Fruit fly (Drosophila melanogaster) whole organism, adult: Measurements from ENCODE around the gene dob.
A peak's percentile ranks its signal among the peaks of the same experiment; 100 is the strongest.

Experiments used
- CG11617 ChIP-seq: fragments of 200-800 bp; sonication (Bioruptor generic); optimal IDR thresholded peaks from 2 replicates; lab custom pipeline; 2017; ENCODE audit warnings: mild to moderate bottlenecking, missing biosample characterization, missing genetic modification reagents, missing genetic modification characterization
- CG12768 ChIP-seq: fragments of 200-800 bp; sonication (Bioruptor generic); optimal IDR thresholded peaks from 2 replicates; lab custom pipeline; 2017; ENCODE audit warnings: missing biosample characterization, missing genetic modification characterization, mild to moderate bottlenecking, moderate library complexity, missing genetic modification reagents
- CG14711 ChIP-seq: fragments of 200-800 bp; sonication (Bioruptor generic); optimal IDR thresholded peaks from 2 replicates; lab custom pipeline; 2018; ENCODE audit warnings: missing biosample characterization, mild to moderate bottlenecking, missing genetic modification characterization, moderate library complexity
- CG1620 ChIP-seq: fragments of 200-800 bp; sonication (Bioruptor generic); optimal IDR thresholded peaks from 2 replicates; lab custom pipeline; 2016; ENCODE audit warnings: missing biosample characterization, missing genetic modification characterization
- CG33017 ChIP-seq: fragments of 200-800 bp; sonication (Bioruptor generic); optimal IDR thresholded peaks from 2 replicates; lab custom pipeline; 2018; ENCODE audit warnings: missing biosample characterization, mild to moderate bottlenecking, missing genetic modification characterization, moderate library complexity
- CG5204 ChIP-seq: fragments of 200-800 bp; sonication (Bioruptor generic); optimal IDR thresholded peaks from 2 replicates; lab custom pipeline; 2016; ENCODE audit warnings: missing biosample characterization, missing genetic modification characterization
- CG7045 ChIP-seq: fragments of 200-800 bp; sonication (Bioruptor generic); optimal IDR thresholded peaks from 2 replicates; lab custom pipeline; 2017; ENCODE audit warnings: missing biosample characterization, mild to moderate bottlenecking, missing genetic modification characterization
- CG7101 ChIP-seq: fragments of 200-800 bp; sonication (Bioruptor generic); optimal IDR thresholded peaks from 2 replicates; lab custom pipeline; 2018; ENCODE audit warnings: missing biosample characterization, mild to moderate bottlenecking, missing genetic modification characterization, moderate library complexity
- Clk ChIP-seq: fragments of 200-800 bp; sonication (Bioruptor generic); optimal IDR thresholded peaks from 2 replicates; lab custom pipeline; 2017; ENCODE audit warnings: missing biosample characterization, missing genetic modification characterization
- Crg-1 ChIP-seq: fragments of 200-800 bp; sonication (Bioruptor generic); optimal IDR thresholded peaks from 2 replicates; lab custom pipeline; 2016; ENCODE audit warnings: missing biosample characterization, missing genetic modification characterization
- Hr96 ChIP-seq: fragments of 200-800 bp; sonication (Bioruptor generic); optimal IDR thresholded peaks from 2 replicates; lab custom pipeline; 2016; ENCODE audit warnings: missing biosample characterization, missing genetic modification characterization
- Mnt ChIP-seq: fragments of 200-800 bp; sonication (Bioruptor generic); optimal IDR thresholded peaks from 2 replicates; lab custom pipeline; 2016; ENCODE audit warnings: missing biosample characterization, mild to moderate bottlenecking, missing genetic modification characterization
- bab1 ChIP-seq: fragments of 200-800 bp; sonication (Bioruptor generic); optimal IDR thresholded peaks from 3 replicates; lab custom pipeline; 2019; ENCODE audit warnings: missing biosample characterization, mild to moderate bottlenecking, missing genetic modification characterization, moderate library complexity
- cic ChIP-seq: fragments of 200-800 bp; sonication (Bioruptor generic); optimal IDR thresholded peaks from 2 replicates; lab custom pipeline; 2017; ENCODE audit warnings: missing biosample characterization, mild to moderate bottlenecking, missing genetic modification characterization, moderate library complexity
- cnc ChIP-seq, 2 experiments: fragments of >200 bp; optimal IDR thresholded peaks; 2 replicates each; lab custom pipeline; 2017
- kay ChIP-seq: fragments of 200-800 bp; sonication (Bioruptor generic); peaks from one replicate; lab custom pipeline; 2016; ENCODE audit warnings: missing biosample characterization, missing genetic modification characterization, borderline replicate concordance
- ovo ChIP-seq: fragments of 200-800 bp; sonication (Bioruptor generic); optimal IDR thresholded peaks from 2 replicates; lab custom pipeline; 2016; ENCODE audit warnings: missing biosample characterization, missing genetic modification characterization
- pad ChIP-seq: fragments of 200-800 bp; sonication (Bioruptor generic); optimal IDR thresholded peaks from 3 replicates; lab custom pipeline; 2017; ENCODE audit warnings: missing biosample characterization, missing genetic modification characterization, mild to moderate bottlenecking, moderate library complexity, missing genetic modification reagents
- tj ChIP-seq: fragments of 200-800 bp; sonication (Bioruptor generic); optimal IDR thresholded peaks from 3 replicates; lab custom pipeline; 2017; ENCODE audit warnings: missing biosample characterization, mild to moderate bottlenecking, missing genetic modification characterization, moderate library complexity
- toe ChIP-seq: fragments of 200-800 bp; sonication (Bioruptor generic); optimal IDR thresholded peaks from 2 replicates; lab custom pipeline; 2016; ENCODE audit warnings: missing biosample characterization, missing genetic modification characterization

The dob gene

dm6 chrX:15024728-15025127 is 42.1 kb upstream of the dob start:
- TF ChIP-seq cnc (optimal IDR thresholded peaks at IDR 0.05; lab: Kevin White, UChicago) (no peak), bab1 (GFP tag; lab: Kevin White, UChicago) (no peak), kay (GFP tag; lab: Kevin White, UChicago) (no peak), CG12768 (GFP tag; lab: Kevin White, UChicago) (no peak), tj (no peak), ovo (GFP tag; lab: Kevin White, UChicago) (no peak), CG33017 (tag; lab: Kevin White, UChicago) (no peak), toe (GFP tag; lab: Kevin White, UChicago) (no peak), Mnt (GFP tag; lab: Kevin White, UChicago) (no peak), CG7045 (GFP tag; lab: Kevin White, UChicago) (no peak), Clk (GFP tag; lab: Kevin White, UChicago) (no peak), CG14711 (no peak), CG5204 (GFP tag; lab: Kevin White, UChicago) (no peak), pad (GFP tag; lab: Kevin White, UChicago) (no peak), CG7101 (tag; lab: Kevin White, UChicago) (no peak), cic (no peak)

- TF ChIP-seq tj (peak; percentile 73), CG1620 (GFP tag; lab: Kevin White, UChicago) (no peak)
Observed at dm6 chrX:15025737-15026136, 41.1 kb upstream of the dob start.

dm6 chrX:15026897-15027296 is 39.9 kb upstream of the dob start:
- no peak for TF ChIP-seq CG11617 (GFP tag; lab: Kevin White, UChicago)
- TF ChIP-seq CG14711 = no peak
- no peak for TF ChIP-seq CG12768 (GFP tag; lab: Kevin White, UChicago)
- peak; percentile 10 for TF ChIP-seq tj
- no peak for TF ChIP-seq CG7045 (GFP tag; lab: Kevin White, UChicago)

DNA sequence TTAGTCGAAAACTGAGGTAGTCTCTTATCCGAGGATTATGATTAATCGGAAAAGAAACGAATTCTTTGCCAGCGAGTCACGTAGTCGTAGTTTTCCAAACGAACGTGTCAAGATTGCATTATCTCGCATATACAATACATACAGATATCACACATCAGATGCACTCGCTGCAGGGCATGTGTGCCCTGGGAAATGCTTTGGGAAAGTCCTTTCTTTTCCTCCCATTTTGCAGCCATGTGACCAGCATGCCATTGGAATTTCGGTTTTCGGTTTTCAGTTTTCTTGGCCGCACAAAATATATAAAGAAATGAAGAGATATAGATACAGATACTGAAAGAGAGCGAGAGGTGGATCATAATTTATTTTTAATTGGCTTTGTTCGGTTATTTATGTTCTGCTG is 38.7 kb upstream of the dob start:
- TF ChIP-seq Hr96 (GFP tag; lab: Kevin White, UChicago) = no peak
- TF ChIP-seq toe (GFP tag; lab: Kevin White, UChicago) = no peak
- no peak for TF ChIP-seq cic
- no peak for TF ChIP-seq Crg-1
- TF ChIP-seq CG14711 = no peak
- TF ChIP-seq bab1 (GFP tag; lab: Kevin White, UChicago) = no peak
- no peak for TF ChIP-seq Clk (GFP tag; lab: Kevin White, UChicago)
- TF ChIP-seq CG7045 (GFP tag; lab: Kevin White, UChicago) = no peak
- no peak for TF ChIP-seq tj
- no peak for TF ChIP-seq CG33017 (tag; lab: Kevin White, UChicago)

- TF ChIP-seq ovo (GFP tag; lab: Kevin White, UChicago) (no peak), tj (no peak), kay (GFP tag; lab: Kevin White, UChicago) (no peak), cnc (optimal IDR thresholded peaks at IDR 0.05; lab: Kevin White, UChicago) (no peak), CG33017 (tag; lab: Kevin White, UChicago) (no peak), CG1620 (GFP tag; lab: Kevin White, UChicago) (no peak), Crg-1 (no peak), CG12768 (GFP tag; lab: Kevin White, UChicago) (no peak)
Observed at dm6 chrX:15029864-15030263, 36.9 kb upstream of the dob start.

DNA sequence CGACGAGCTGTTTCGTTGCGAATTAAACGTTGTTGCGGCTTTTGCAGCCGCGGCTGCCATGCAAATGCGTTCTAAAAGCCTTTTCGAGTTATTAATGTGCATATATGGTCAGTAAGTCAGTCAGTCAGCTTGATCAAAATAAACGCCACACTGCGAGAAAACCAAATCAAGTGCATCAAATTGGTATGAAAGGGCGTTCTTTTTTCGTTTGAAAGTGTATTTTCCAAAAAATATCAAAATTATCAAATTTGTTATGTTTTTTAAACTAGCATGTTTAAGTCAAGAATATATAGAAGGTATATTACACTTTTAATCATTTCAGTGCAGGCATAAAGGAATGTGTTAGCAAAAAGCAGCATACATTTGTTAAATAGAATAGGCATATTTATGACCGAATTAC is 24.3 kb upstream of the dob start:
- peak; percentile 32 for TF ChIP-seq bab1 (GFP tag; lab: Kevin White, UChicago)
- TF ChIP-seq tj = peak; percentile 58
- TF ChIP-seq CG14711 = no peak
- TF ChIP-seq CG5204 (GFP tag; lab: Kevin White, UChicago) = peak; percentile 25
- no peak for TF ChIP-seq ovo (GFP tag; lab: Kevin White, UChicago)
- no peak for TF ChIP-seq cnc (optimal IDR thresholded peaks at IDR 0.05; lab: Kevin White, UChicago)

DNA sequence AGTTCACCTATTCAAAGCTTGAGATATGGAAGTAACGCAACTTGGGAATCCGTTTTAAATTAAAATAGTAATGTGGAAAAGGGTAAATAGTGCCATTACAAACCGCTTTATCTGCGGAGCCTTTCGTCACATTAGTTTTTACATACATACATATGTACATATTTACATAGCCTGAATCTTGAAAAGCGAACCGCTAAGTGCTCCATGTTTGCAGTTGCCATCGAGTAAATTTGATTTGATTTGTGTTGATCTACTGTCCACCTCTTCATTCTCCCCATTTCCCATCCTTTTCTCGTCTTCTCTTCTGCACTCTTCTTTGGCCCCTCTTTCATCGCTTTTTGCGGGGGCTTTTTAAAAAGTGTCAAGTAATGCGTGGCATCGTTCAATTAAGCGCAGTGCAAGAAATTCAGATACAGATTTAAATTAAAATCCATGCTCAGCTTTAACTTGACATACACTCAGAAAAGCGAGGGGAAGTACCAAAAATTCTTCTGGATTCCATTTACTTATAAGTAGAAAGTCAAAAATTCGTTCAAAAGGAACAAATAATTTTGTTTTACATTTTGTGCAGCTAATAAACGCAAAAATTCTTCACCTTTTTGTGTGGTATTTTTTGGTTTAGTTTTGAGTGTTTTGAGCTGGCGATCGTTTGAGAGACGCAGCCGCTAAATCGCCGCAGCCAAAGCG is 23.7 kb upstream of the dob start:
- TF ChIP-seq bab1 (GFP tag; lab: Kevin White, UChicago) (no peak), CG7101 (tag; lab: Kevin White, UChicago) (no peak), pad (GFP tag; lab: Kevin White, UChicago) (no peak), CG14711 (no peak), cic (peak; percentile 13), Crg-1 (peak; percentile 36), cnc (optimal IDR thresholded peaks at IDR 0.05; lab: Kevin White, UChicago) (peak in 1 of 2 experiments; percentile 30), tj (no peak), CG11617 (GFP tag; lab: Kevin White, UChicago) (no peak), toe (GFP tag; lab: Kevin White, UChicago) (no peak), CG33017 (tag; lab: Kevin White, UChicago) (no peak), CG12768 (GFP tag; lab: Kevin White, UChicago) (no peak), ovo (GFP tag; lab: Kevin White, UChicago) (peak; percentile 49)
